Fruit fly (Drosophila melanogaster): ENCODE results near the gene CG1965.

Gene CG1965

DNA sequence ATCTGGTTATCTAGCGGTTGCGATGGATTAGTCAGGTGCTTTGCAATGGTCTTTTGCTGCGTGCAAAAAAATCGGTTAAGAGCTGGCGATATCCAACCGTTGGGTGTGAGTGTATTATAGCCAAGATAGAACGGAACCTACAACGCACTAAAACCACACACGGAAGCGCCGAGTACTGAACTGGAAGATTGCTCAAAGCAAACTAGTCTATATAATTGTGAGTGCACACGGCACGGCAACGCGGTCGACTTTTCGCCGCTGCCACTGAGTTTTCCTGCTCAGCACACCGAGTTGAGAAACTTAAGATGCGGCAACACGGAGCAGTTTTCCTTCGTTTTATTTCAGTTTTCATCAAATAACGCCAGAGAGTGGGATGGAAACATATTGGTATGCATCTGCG, 49.3 kb downstream of the CG1965 start:
- TF ChIP-seq CG14655 (GFP tag; optimal IDR thresholded peaks at IDR 0.05) (no peak), CG17806 (tag; optimal IDR thresholded peaks at IDR 0.05) (no peak), Pif1B (GFP tag; optimal IDR thresholded peaks at IDR 0.05) (no peak), CG12605 (GFP tag; IDR thresholded peaks at IDR 0.05) (no peak), D1 (tag; optimal IDR thresholded peaks at IDR 0.05) (no peak), CG10348 (GFP tag; IDR thresholded peaks at IDR 0.05) (no peak)

DNA sequence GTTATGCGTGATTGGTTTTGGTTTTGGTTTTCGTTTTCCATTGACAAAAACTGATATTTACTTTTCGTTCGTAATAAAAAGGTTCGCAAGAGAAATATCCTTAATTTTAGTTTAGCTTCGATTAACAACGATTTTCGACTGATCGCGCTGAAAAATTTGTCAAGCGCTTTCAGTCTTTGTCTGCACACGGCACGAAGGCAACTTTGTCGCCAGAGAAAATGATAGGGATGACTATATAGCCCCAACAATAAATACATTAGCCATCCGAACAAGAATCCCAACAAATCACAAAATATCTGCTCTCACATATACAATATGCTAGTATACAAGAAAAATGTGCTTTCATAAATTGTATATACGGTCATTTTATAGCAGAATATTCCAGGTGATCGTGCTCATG, 50.4 kb downstream of the CG1965 start, which contains the start of gene Mlp84B:
Gene Mlp84B, minus strand, starts transcription at position 143 of the 400 bp plus-strand sequence.
- TF ChIP-seq rn (GFP tag; IDR thresholded peaks at IDR 0.05) (no peak), CG32121 (GFP tag; IDR thresholded peaks at IDR 0.05) (no peak), fd96Ca (GFP tag; IDR thresholded peaks at IDR 0.05) (no peak), CG8301 (tag; optimal IDR thresholded peaks at IDR 0.05) (no peak), gl (tag; optimal IDR thresholded peaks at IDR 0.05) (no peak), CG13204 (GFP tag; optimal IDR thresholded peaks at IDR 0.05) (no peak), CG14655 (GFP tag; optimal IDR thresholded peaks at IDR 0.05) (no peak), CG9948 (tag; optimal IDR thresholded peaks at IDR 0.05) (no peak), CG8159 (tag; optimal IDR thresholded peaks at IDR 0.05) (no peak), CG15710 (tag; optimal IDR thresholded peaks at IDR 0.05) (no peak), CG17806 (tag; optimal IDR thresholded peaks at IDR 0.05) (no peak), CG12605 (GFP tag; IDR thresholded peaks at IDR 0.05) (no peak), CG10348 (GFP tag; IDR thresholded peaks at IDR 0.05) (no peak), EcR (GFP tag; optimal IDR thresholded peaks at IDR 0.05) (no peak)
